Worm (Caenorhabditis elegans): ENCODE results near the gene fbxb-75.

DNA sequence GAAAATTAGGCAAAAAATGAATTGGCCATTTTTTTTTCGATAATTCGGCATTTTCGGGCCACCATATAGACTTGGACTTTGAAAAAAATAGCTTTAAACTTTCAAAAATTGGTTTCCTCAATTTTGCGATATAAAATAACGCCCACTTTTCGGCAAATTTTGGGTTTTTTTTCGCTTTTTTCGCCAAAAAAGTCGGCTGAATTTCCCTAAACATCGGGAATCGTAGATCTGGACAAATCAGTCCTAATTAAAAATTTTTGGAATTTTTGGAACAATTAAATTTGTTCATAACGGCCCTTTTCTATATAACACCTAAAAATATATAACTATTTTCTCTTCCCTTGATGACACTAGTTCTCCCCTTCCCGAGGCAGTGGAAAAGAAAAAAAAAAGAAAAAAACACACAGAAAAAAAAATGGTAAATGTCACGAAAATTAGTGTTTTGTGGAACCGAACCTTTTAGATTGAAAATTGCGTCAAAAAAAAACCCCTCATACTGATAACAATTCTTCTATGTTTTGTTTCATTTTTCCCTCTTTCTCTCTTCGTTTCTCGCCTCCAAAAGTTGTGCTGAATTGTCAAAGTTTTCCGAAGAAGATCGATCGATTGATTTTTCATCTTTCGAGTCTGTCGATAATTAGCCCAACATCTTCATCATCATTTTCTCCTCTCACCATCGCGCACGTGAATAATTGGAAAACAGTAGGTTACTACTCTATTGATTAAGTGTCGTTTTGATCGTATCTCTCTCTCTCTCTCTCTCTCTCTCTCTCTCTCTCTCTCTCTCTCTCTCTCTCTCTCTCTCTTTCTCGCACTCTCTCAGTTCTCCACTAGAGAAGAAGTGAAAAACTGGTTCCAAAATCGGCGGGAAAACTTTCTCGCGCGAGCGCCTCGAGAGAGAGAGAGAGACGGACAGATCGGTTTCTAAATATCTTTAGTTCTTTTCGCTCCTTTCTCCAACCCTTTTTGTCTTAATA is 40.3 kb downstream of the fbxb-75 start, which contains the start of gene Y24D9A.6:
- TF ChIP-seq unc-62 (GFP tag; optimal IDR thresholded peaks at IDR 0.05) (no peak), aly-2 (tag; optimal IDR thresholded peaks at IDR 0.05) (no peak), lsy-2 (tag; optimal IDR thresholded peaks at IDR 0.05) (peak; percentile 7 to 75), ZK546.5 (tag; optimal IDR thresholded peaks at IDR 0.05) (no peak), unc-39 (tag; optimal IDR thresholded peaks at IDR 0.05) (no peak), sem-4 (tag; optimal IDR thresholded peaks at IDR 0.05) (peak; percentile 90), ztf-11 (tag; optimal IDR thresholded peaks at IDR 0.05) (no peak), dmd-4 (tag; optimal IDR thresholded peaks at IDR 0.05) (no peak), fos-1 (tag; optimal IDR thresholded peaks at IDR 0.05) (peak; percentile 67), mdl-1 (tag; optimal IDR thresholded peaks at IDR 0.05) (peak; percentile 45 to 86), mbf-1 (tag; optimal IDR thresholded peaks at IDR 0.05) (no peak), snpc-4 (tag; optimal IDR thresholded peaks at IDR 0.05) (no peak)

All from whole organism, L2 larva.